Worm (Caenorhabditis elegans) whole organism, L4/young adult: ENCODE results near the gene F52E1.5.

Experiments used
- W03F9.2 ChIP-seq: fragments of 150-350 bp; optimal IDR thresholded peaks from 2 replicates; lab custom pipeline; 2014; ENCODE audit warnings: missing biosample characterization, missing genetic modification characterization
- dao-5 ChIP-seq: sonication (generic microtip); optimal IDR thresholded peaks from 2 replicates; lab custom pipeline; 2016; ENCODE audit warnings: missing genotype, missing genetic modification characterization, moderate library complexity, missing compliant biosample characterization

DNA sequence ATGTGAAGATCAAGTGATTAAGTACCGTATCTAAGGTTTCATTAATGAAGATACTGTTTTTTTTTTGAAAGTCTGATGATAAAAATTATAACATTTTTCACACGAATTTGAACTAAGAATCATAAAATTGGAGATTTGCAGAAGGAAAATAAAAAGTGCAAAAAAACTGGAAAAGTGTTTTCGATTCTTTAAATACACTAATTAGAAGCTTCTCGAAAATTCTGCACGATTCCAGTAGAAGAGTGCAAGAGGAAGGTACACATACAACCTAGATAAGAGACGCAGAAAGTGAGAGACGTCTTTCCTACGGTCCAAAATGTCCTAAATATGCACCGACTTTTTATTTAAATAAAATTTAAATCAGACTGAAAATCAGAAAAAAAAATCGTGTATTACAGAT lies 46.9 kb downstream of the F52E1.5 start:
- TF ChIP-seq dao-5 (tag; lab: Kevin White, UChicago) (no peak), W03F9.2 (tag; lab: Kevin White, UChicago) (no peak)
